Worm (Caenorhabditis elegans) whole organism, L2 larva: ENCODE data around the gene mlt-10.

Experiments
- Y55F3AM.14 ChIP-seq: fragments of 200-800 bp; sonication (Bioruptor generic); optimal IDR thresholded peaks from 2 replicates; lab custom pipeline; 2018; ENCODE audit warnings: mild to moderate bottlenecking, missing genetic modification characterization, missing compliant biosample characterization
- ceh-16 ChIP-seq: fragments of 150-350 bp; optimal IDR thresholded peaks from 2 replicates; lab custom pipeline; 2014; ENCODE audit warnings: missing biosample characterization, missing genetic modification characterization
- dmd-4 ChIP-seq: sonication (generic microtip); optimal IDR thresholded peaks from 2 replicates; lab custom pipeline; 2017; ENCODE audit warnings: missing biosample characterization, missing genetic modification characterization
- elt-3 ChIP-seq: sonication (generic microtip); optimal IDR thresholded peaks from 2 replicates; lab custom pipeline; 2017; ENCODE audit warnings: missing biosample characterization, missing genetic modification characterization
- lin-39 ChIP-seq: fragments of 150-350 bp; optimal IDR thresholded peaks from 2 replicates; lab custom pipeline; 2014; ENCODE audit warnings: missing biosample characterization, missing genetic modification reagents, missing genetic modification characterization
- mdl-1 ChIP-seq, 2 experiments: fragments of 150-350 bp in 1 of 2; sonication (generic microtip) in 1 of 2; optimal IDR thresholded peaks; 2 replicates each; lab custom pipeline; 2017; ENCODE audit warnings: missing biosample characterization in 2 of 2, missing genetic modification characterization in 2 of 2
- nhr-11 ChIP-seq: fragments of 150-350 bp; optimal IDR thresholded peaks from 2 replicates; lab custom pipeline; 2014; ENCODE audit warnings: missing biosample characterization, missing genetic modification characterization
- snpc-4 ChIP-seq: fragments of 150-350 bp; optimal IDR thresholded peaks from 2 replicates; lab custom pipeline; 2014; ENCODE audit warnings: missing biosample characterization, missing genetic modification characterization
- unc-39 ChIP-seq: fragments of 150-350 bp; optimal IDR thresholded peaks from 2 replicates; lab custom pipeline; 2014; ENCODE audit warnings: missing biosample characterization, missing genetic modification characterization
- zag-1 ChIP-seq: fragments of 150-350 bp; optimal IDR thresholded peaks from 2 replicates; lab custom pipeline; 2014; ENCODE audit warnings: missing biosample characterization, missing genetic modification characterization
- ztf-11 ChIP-seq: sonication (generic microtip); optimal IDR thresholded peaks from 2 replicates; lab custom pipeline; 2017; ENCODE audit warnings: missing biosample characterization, missing genetic modification characterization

DNA sequence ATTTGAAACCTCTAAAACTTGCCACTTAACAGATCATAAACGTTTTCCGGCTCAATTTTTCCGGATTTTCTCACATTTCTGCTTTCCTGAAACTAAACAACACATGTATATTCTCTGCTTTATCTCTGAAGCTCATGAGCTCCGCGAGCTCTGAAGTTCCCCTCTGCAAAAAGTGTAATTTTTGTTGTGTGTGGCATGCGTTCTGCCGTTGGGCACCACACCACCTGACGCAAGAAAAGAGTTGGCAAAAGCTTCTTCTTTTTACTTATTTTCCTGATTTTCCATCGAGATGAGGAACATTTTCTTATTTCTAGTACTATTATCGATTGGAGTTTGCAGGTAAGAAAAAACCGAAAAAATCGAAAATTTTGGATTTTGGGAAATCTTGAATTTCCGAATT lies 20.1 kb upstream of the mlt-10 start, which contains the start of gene lgc-34:
- TF ChIP-seq Y55F3AM.14 (GFP tag; lab: Kevin White, UChicago) = no peak
- TF ChIP-seq snpc-4 (tag; lab: Kevin White, UChicago) = no peak
- no peak for TF ChIP-seq unc-39
- TF ChIP-seq mdl-1 (tag; optimal IDR thresholded peaks at IDR 0.05; lab: Kevin White, UChicago) = no peak
- TF ChIP-seq nhr-11 (tag; lab: Kevin White, UChicago) = no peak
- no peak for TF ChIP-seq dmd-4
- TF ChIP-seq ztf-11 (tag; lab: Kevin White, UChicago) = no peak
- TF ChIP-seq ceh-16 (tag; lab: Kevin White, UChicago) = no peak
- TF ChIP-seq zag-1 (tag; lab: Kevin White, UChicago) = no peak
- TF ChIP-seq lin-39 = no peak
- no peak for TF ChIP-seq elt-3 (tag; lab: Kevin White, UChicago)
